Fruit fly (Drosophila melanogaster) whole organism, embryonic: ENCODE results near the gene CG11975.
A peak's percentile ranks its signal among the peaks of the same experiment; 100 is the strongest.

Experiments used
- Abd-B ChIP-seq: fragments of 200-800 bp; sonication (Bioruptor generic); optimal IDR thresholded peaks from 2 replicates; lab custom pipeline; 2018; ENCODE audit warnings: missing biosample characterization, mild to moderate bottlenecking, missing genetic modification characterization, moderate library complexity
- Adf1 ChIP-seq: fragments of 200-800 bp; sonication (Bioruptor generic); IDR thresholded peaks from 2 replicates; pipeline ENCODE4 v1.3.6; 2022; ENCODE audit warnings: missing biosample characterization, missing genetic modification characterization
- B-H1 ChIP-seq: fragments of 200-800 bp; sonication (Bioruptor generic); IDR thresholded peaks from 3 replicates; pipeline ENCODE4 v1.3.6; 2022; ENCODE audit warnings: missing biosample characterization, missing genetic modification characterization
- BEAF-32 ChIP-seq: fragments of 200-800 bp; sonication (Bioruptor generic); optimal IDR thresholded peaks from 3 replicates; lab custom pipeline; 2017; ENCODE audit warnings: missing biosample characterization, missing genetic modification characterization, mild to moderate bottlenecking, moderate library complexity, missing genetic modification reagents
- CG12104 ChIP-seq: fragments of 200-800 bp; sonication (Bioruptor generic); optimal IDR thresholded peaks from 3 replicates; lab custom pipeline; 2016; ENCODE audit warnings: missing biosample characterization, missing genetic modification characterization
- CG1233 ChIP-seq: fragments of 200-800 bp; sonication (Bioruptor generic); optimal IDR thresholded peaks from 4 replicates; lab custom pipeline; 2018; ENCODE audit warnings: missing biosample characterization, mild to moderate bottlenecking, missing genetic modification characterization
- CG13894 ChIP-seq: fragments of 200-800 bp; sonication (Bioruptor generic); optimal IDR thresholded peaks from 3 replicates; lab custom pipeline; 2018; ENCODE audit warnings: missing biosample characterization, mild to moderate bottlenecking, missing genetic modification characterization, moderate library complexity
- CG15269 ChIP-seq: fragments of 200-800 bp; sonication (Bioruptor generic); optimal IDR thresholded peaks from 2 replicates; lab custom pipeline; 2018; ENCODE audit warnings: missing biosample characterization, mild to moderate bottlenecking, missing genetic modification characterization, moderate library complexity
- CG15514 ChIP-seq: fragments of 200-800 bp; sonication (Bioruptor generic); optimal IDR thresholded peaks from 3 replicates; lab custom pipeline; 2017; ENCODE audit warnings: missing biosample characterization, missing genetic modification characterization, mild to moderate bottlenecking, moderate library complexity, missing genetic modification reagents
- CG15601 ChIP-seq: fragments of 200-800 bp; sonication (Bioruptor generic); optimal IDR thresholded peaks from 3 replicates; lab custom pipeline; 2019; ENCODE audit warnings: missing biosample characterization, mild to moderate bottlenecking, missing genetic modification characterization, moderate library complexity
- CG17385 ChIP-seq: fragments of 200-800 bp; sonication (Bioruptor generic); optimal IDR thresholded peaks from 3 replicates; lab custom pipeline; 2018; ENCODE audit warnings: missing biosample characterization, mild to moderate bottlenecking, missing genetic modification characterization
- CG18619 ChIP-seq: fragments of 200-800 bp; sonication (Bioruptor generic); optimal IDR thresholded peaks from 3 replicates; lab custom pipeline; 2017; ENCODE audit warnings: missing biosample characterization, mild to moderate bottlenecking, missing genetic modification characterization
- CG2875 ChIP-seq: fragments of 200-800 bp; sonication (Bioruptor generic); optimal IDR thresholded peaks from 2 replicates; lab custom pipeline; 2017; ENCODE audit warnings: missing biosample characterization, mild to moderate bottlenecking, missing genetic modification characterization, missing genetic modification reagents
- CG33213 ChIP-seq: fragments of 200-800 bp; sonication (Bioruptor generic); optimal IDR thresholded peaks from 3 replicates; lab custom pipeline; 2016; ENCODE audit warnings: missing biosample characterization, missing genetic modification characterization
- CG34224 ChIP-seq: fragments of 200-800 bp; sonication (Bioruptor generic); IDR thresholded peaks from 3 replicates; pipeline ENCODE4 v1.3.6; 2022; ENCODE audit warnings: missing biosample characterization, missing genetic modification characterization; ENCODE audit not compliant: partially characterized antibody
- CG3838 ChIP-seq: fragments of 200-800 bp; sonication (Bioruptor generic); optimal IDR thresholded peaks from 3 replicates; lab custom pipeline; 2016; ENCODE audit warnings: missing biosample characterization, missing genetic modification characterization
- CG3847 ChIP-seq: fragments of 200-800 bp; sonication (Bioruptor generic); IDR thresholded peaks from 2 replicates; pipeline ENCODE4 v1.3.6; 2022; ENCODE audit warnings: missing biosample characterization, missing genetic modification characterization
- CG42726 ChIP-seq: fragments of 200-800 bp; sonication (Bioruptor generic); IDR thresholded peaks from 2 replicates; pipeline ENCODE4 v1.3.6; 2022; ENCODE audit warnings: missing biosample characterization, missing genetic modification characterization; ENCODE audit not compliant: partially characterized antibody
- CG4282 ChIP-seq: fragments of 200-800 bp; sonication (Bioruptor generic); optimal IDR thresholded peaks from 2 replicates; lab custom pipeline; 2016; ENCODE audit warnings: missing biosample characterization, missing genetic modification characterization
- CG4328 ChIP-seq: fragments of 200-800 bp; sonication (Bioruptor generic); optimal IDR thresholded peaks from 3 replicates; lab custom pipeline; 2017; ENCODE audit warnings: missing biosample characterization, missing genetic modification reagents, missing genetic modification characterization
- CG7357 ChIP-seq: fragments of 200-800 bp; sonication (Bioruptor generic); IDR thresholded peaks from 3 replicates; pipeline ENCODE4 v1.3.6; 2022; ENCODE audit warnings: missing biosample characterization, missing genetic modification characterization
- CG7987 ChIP-seq: fragments of 200-800 bp; sonication (Bioruptor generic); optimal IDR thresholded peaks from 2 replicates; lab custom pipeline; 2018; ENCODE audit warnings: missing biosample characterization, mild to moderate bottlenecking, missing genetic modification characterization, moderate library complexity
- CG8290 ChIP-seq, 3 experiments: fragments of 200-800 bp; sonication (Bioruptor generic); optimal IDR thresholded peaks; 2 replicates each; lab custom pipeline; 2016 to 2019; ENCODE audit warnings: missing biosample characterization in 3 of 3, missing genetic modification characterization in 3 of 3, mild to moderate bottlenecking in 2 of 3, moderate library complexity in 1 of 3
- Camta ChIP-seq: fragments of 200-800 bp; sonication (Bioruptor generic); optimal IDR thresholded peaks from 2 replicates; lab custom pipeline; 2016; ENCODE audit warnings: missing biosample characterization, missing genetic modification characterization
- Dek ChIP-seq: fragments of 200-800 bp; sonication (Bioruptor generic); optimal IDR thresholded peaks from 3 replicates; lab custom pipeline; 2019; ENCODE audit warnings: missing biosample characterization, mild to moderate bottlenecking, missing genetic modification characterization, moderate library complexity
- Dp ChIP-seq: fragments of 200-800 bp; sonication (Bioruptor generic); optimal IDR thresholded peaks from 2 replicates; lab custom pipeline; 2018; ENCODE audit warnings: missing biosample characterization, mild to moderate bottlenecking, missing genetic modification characterization, moderate library complexity
- Elba2 ChIP-seq: fragments of 200-800 bp; sonication (Bioruptor generic); optimal IDR thresholded peaks from 3 replicates; lab custom pipeline; 2016; ENCODE audit warnings: missing biosample characterization, missing genetic modification characterization
- Gsc ChIP-seq: fragments of 200-800 bp; sonication (Bioruptor generic); IDR thresholded peaks from 2 replicates; pipeline ENCODE4 v1.3.6; 2022; ENCODE audit warnings: missing biosample characterization, missing genetic modification characterization
- HLH4C ChIP-seq: fragments of 200-800 bp; sonication (Bioruptor generic); IDR thresholded peaks from 3 replicates; pipeline ENCODE4 v1.3.6; 2022; ENCODE audit warnings: missing biosample characterization, missing genetic modification characterization; ENCODE audit not compliant: partially characterized antibody
- Jarid2 ChIP-seq: fragments of 200-800 bp; sonication (Bioruptor generic); optimal IDR thresholded peaks from 3 replicates; lab custom pipeline; 2017; ENCODE audit warnings: mild to moderate bottlenecking, missing biosample characterization, missing genetic modification reagents, missing genetic modification characterization
- Mrtf ChIP-seq: fragments of 200-800 bp; sonication (Bioruptor generic); IDR thresholded peaks from 3 replicates; pipeline ENCODE4 v1.3.6; 2022; ENCODE audit warnings: missing biosample characterization, missing genetic modification characterization
- Sin3A ChIP-seq: fragments of >200 bp; optimal IDR thresholded peaks from 2 replicates; lab custom pipeline; 2018
- Sox102F ChIP-seq: fragments of 200-800 bp; sonication (Bioruptor generic); optimal IDR thresholded peaks from 2 replicates; lab custom pipeline; 2018; ENCODE audit warnings: missing biosample characterization, mild to moderate bottlenecking, missing genetic modification characterization, moderate library complexity
- YL-1 ChIP-seq: fragments of 200-800 bp; sonication (Bioruptor generic); optimal IDR thresholded peaks from 3 replicates; lab custom pipeline; 2017; ENCODE audit warnings: missing biosample characterization, mild to moderate bottlenecking, missing genetic modification characterization
- ara ChIP-seq: fragments of 200-800 bp; sonication (Bioruptor generic); IDR thresholded peaks from 2 replicates; pipeline ENCODE4 v1.3.6; 2022; ENCODE audit warnings: missing biosample characterization, missing genetic modification characterization
- ase ChIP-seq: fragments of 200-800 bp; sonication (Bioruptor generic); IDR thresholded peaks from 3 replicates; pipeline ENCODE4 v1.3.6; 2022; ENCODE audit warnings: missing biosample characterization, missing genetic modification characterization
- crp ChIP-seq, 2 experiments: fragments of 200-800 bp; sonication (Bioruptor generic); optimal IDR thresholded peaks; 2 replicates in 1 of 2; 3 replicates in 1 of 2; lab custom pipeline; 2017; ENCODE audit warnings: missing biosample characterization in 2 of 2, missing genetic modification characterization in 2 of 2, mild to moderate bottlenecking in 1 of 2, moderate library complexity in 1 of 2
- dpn ChIP-seq, 2 experiments: fragments of 200-800 bp; sonication (Bioruptor generic); optimal IDR thresholded peaks; 3 replicates each; lab custom pipeline; 2016; ENCODE audit warnings: missing biosample characterization in 2 of 2, missing genetic modification characterization in 2 of 2
- gt ChIP-seq: fragments of 200-800 bp; sonication (Bioruptor generic); IDR thresholded peaks from 2 replicates; pipeline ENCODE4 v1.3.6; 2022; ENCODE audit warnings: missing biosample characterization, missing genetic modification characterization
- jigr1 ChIP-seq: fragments of 200-800 bp; sonication (Bioruptor generic); IDR thresholded peaks from 3 replicates; pipeline ENCODE4 v1.3.6; 2022; ENCODE audit warnings: missing biosample characterization, missing genetic modification characterization
- jing ChIP-seq: fragments of 200-800 bp; sonication (Bioruptor generic); optimal IDR thresholded peaks from 2 replicates; lab custom pipeline; 2018; ENCODE audit warnings: missing biosample characterization, mild to moderate bottlenecking, missing genetic modification characterization
- lola ChIP-seq, 3 experiments: fragments of >200 bp in 2 of 3; fragments of 200-800 bp in 1 of 3; sonication (Bioruptor generic) in 1 of 3; optimal IDR thresholded peaks; 2 replicates each; lab custom pipeline; 2017 to 2019; ENCODE audit warnings: missing biosample characterization in 3 of 3, missing genetic modification characterization in 3 of 3, mild to moderate bottlenecking in 1 of 3, moderate library complexity in 1 of 3
- org-1 ChIP-seq: fragments of 200-800 bp; sonication (Bioruptor generic); optimal IDR thresholded peaks from 2 replicates; lab custom pipeline; 2017; ENCODE audit warnings: missing biosample characterization, missing genetic modification characterization
- pros ChIP-seq: fragments of 200-800 bp; sonication (Bioruptor generic); optimal IDR thresholded peaks from 3 replicates; lab custom pipeline; 2019; ENCODE audit warnings: missing biosample characterization, mild to moderate bottlenecking, missing genetic modification characterization, moderate library complexity
- sd ChIP-seq: fragments of 200-800 bp; sonication (Bioruptor generic); optimal IDR thresholded peaks from 3 replicates; lab custom pipeline; 2018; ENCODE audit warnings: missing biosample characterization, mild to moderate bottlenecking, missing genetic modification characterization, moderate library complexity
- slp2 ChIP-seq: fragments of 200-800 bp; sonication (Bioruptor generic); optimal IDR thresholded peaks from 2 replicates; lab custom pipeline; 2016; ENCODE audit warnings: missing biosample characterization, missing genetic modification characterization
- tna ChIP-seq: fragments of 200-800 bp; sonication (Bioruptor generic); IDR thresholded peaks from 2 replicates; pipeline ENCODE4 v1.3.6; 2022; ENCODE audit warnings: missing biosample characterization, missing genetic modification characterization; ENCODE audit not compliant: partially characterized antibody

The CG11975 gene

dm6 chr3R:9006129-9006528 lies 13.1 kb downstream of the CG11975 start, which contains the start of the genes Prosbeta3 and Iru (continued):
- TF ChIP-seq BEAF-32 (GFP tag; lab: Kevin White, UChicago) (peak; percentile 51), Jarid2 (GFP tag; lab: Kevin White, UChicago) (no peak), Sox102F (GFP tag; lab: Kevin White, UChicago) (no peak), crp (GFP tag; optimal IDR thresholded peaks at IDR 0.05; lab: Kevin White, UChicago) (peak in 1 of 2 experiments; percentile 34), CG8290 (GFP tag; optimal IDR thresholded peaks at IDR 0.05; lab: Kevin White, UChicago) (peak; percentile 12), CG8290 (tag; optimal IDR thresholded peaks at IDR 0.05; lab: Kevin White, UChicago) (no peak), CG18619 (GFP tag; lab: Kevin White, UChicago) (no peak), HLH4C (GFP tag; lab: Robert Waterston, UW) (no peak), tna (no peak), org-1 (GFP tag; lab: Kevin White, UChicago) (no peak), jing (no peak), CG4328 (GFP tag; lab: Kevin White, UChicago) (no peak), ara (GFP tag; lab: Robert Waterston, UW) (no peak), CG33213 (GFP tag; lab: Kevin White, UChicago) (peak; percentile 61), CG12104 (GFP tag; lab: Kevin White, UChicago) (no peak), CG15601 (tag; lab: Kevin White, UChicago) (peak; percentile 17), B-H1 (GFP tag; lab: Robert Waterston, UW) (no peak), CG15269 (tag; lab: Kevin White, UChicago) (no peak), Abd-B (GFP tag; lab: Kevin White, UChicago) (peak; percentile 0), lola (GFP tag; optimal IDR thresholded peaks at IDR 0.05; lab: Kevin White, UChicago) (no peak), Mrtf (no peak), YL-1 (GFP tag; lab: Kevin White, UChicago) (peak; percentile 72), CG34224 (GFP tag; lab: Robert Waterston, UW) (no peak), CG17385 (no peak)

- TF ChIP-seq CG7987 = no peak
- TF ChIP-seq CG3847 = no peak
- no peak for TF ChIP-seq CG1233
- TF ChIP-seq CG13894 (tag; lab: Kevin White, UChicago) = no peak
Observed at dm6 chr3R:9007258-9007657, 14.2 kb downstream of the CG11975 start.

dm6 chr3R:9008202-9008601 lies 15.1 kb downstream of the CG11975 start, which contains the start of gene CG11983:
TSS of gene CG11983 (plus strand) at chr3R:9008321.
- TF ChIP-seq Dp (GFP tag; lab: Kevin White, UChicago) (peak; percentile 82), Gsc (no peak), tna (no peak), CG42726 (GFP tag; lab: Robert Waterston, UW) (no peak), CG7357 (GFP tag; lab: Robert Waterston, UW) (no peak), CG2875 (GFP tag; lab: Kevin White, UChicago) (no peak), ase (no peak), sd (tag; lab: Kevin White, UChicago) (peak; percentile 70), B-H1 (GFP tag; lab: Robert Waterston, UW) (no peak), Camta (GFP tag; lab: Kevin White, UChicago) (no peak), dpn (GFP tag; optimal IDR thresholded peaks at IDR 0.05; lab: Kevin White, UChicago) (no peak), Adf1 (GFP tag; lab: Robert Waterston, UW) (no peak), pros (GFP tag; lab: Kevin White, UChicago) (no peak), CG15514 (GFP tag; lab: Kevin White, UChicago) (peak; percentile 79), Sin3A (lab: Kevin White, UChicago) (no peak), crp (GFP tag; optimal IDR thresholded peaks at IDR 0.05; lab: Kevin White, UChicago) (peak in 1 of 2 experiments; percentile 80), CG15601 (tag; lab: Kevin White, UChicago) (no peak), YL-1 (GFP tag; lab: Kevin White, UChicago) (peak; percentile 8), Elba2 (GFP tag; lab: Kevin White, UChicago) (peak; percentile 22), slp2 (no peak), jigr1 (no peak), Dek (tag; lab: Kevin White, UChicago) (peak; percentile 29), CG4282 (GFP tag; lab: Kevin White, UChicago) (no peak), CG3838 (no peak), gt (GFP tag; lab: Robert Waterston, UW) (no peak)
